Worm (Caenorhabditis elegans) whole organism, midembryonic: ENCODE data around the gene gpcp-2.
A peak's percentile ranks its signal among the peaks of the same experiment; 100 is the strongest.

Experiments used
- T22C8.4 ChIP-seq: fragments of 200-800 bp; sonication (Bioruptor generic); IDR thresholded peaks from 2 replicates; pipeline ENCODE4 v1.3.6; 2022; ENCODE audit warnings: missing genetic modification characterization, missing compliant biosample characterization
- cog-1 ChIP-seq: sonication (generic microtip); optimal IDR thresholded peaks from 2 replicates; lab custom pipeline; 2016; ENCODE audit warnings: missing genetic modification characterization, missing compliant biosample characterization
- flt-1 ChIP-seq: fragments of 200-800 bp; sonication (Bioruptor generic); IDR thresholded peaks from 2 replicates; pipeline ENCODE4 v1.3.6; 2022; ENCODE audit warnings: missing genetic modification characterization, missing compliant biosample characterization
- klf-2 ChIP-seq: fragments of 200-800 bp; sonication (Bioruptor generic); conservative IDR thresholded peaks from 2 replicates; pipeline ENCODE4 v1.3.6; 2022; ENCODE audit warnings: missing genetic modification reagents, missing genetic modification characterization, missing compliant biosample characterization
- med-1 ChIP-seq: sonication (generic microtip); optimal IDR thresholded peaks from 2 replicates; lab custom pipeline; 2017; ENCODE audit warnings: missing genetic modification characterization, mild to moderate bottlenecking, missing compliant biosample characterization, antibody characterized with exemption, missing genetic modification reagents; ENCODE audit not compliant: insufficient read depth
- ref-1 ChIP-seq: fragments of 200-800 bp; sonication (Bioruptor generic); conservative IDR thresholded peaks from 2 replicates; pipeline ENCODE4 v1.3.6; 2022; ENCODE audit warnings: missing genetic modification reagents, missing genetic modification characterization, missing compliant biosample characterization
- tab-1 ChIP-seq: fragments of 200-800 bp; sonication (Bioruptor generic); IDR thresholded peaks from 2 replicates; pipeline ENCODE4 v1.3.6; 2022; ENCODE audit warnings: missing genetic modification characterization, missing compliant biosample characterization
- ztf-23 ChIP-seq: fragments of 200-800 bp; sonication (Bioruptor generic); IDR thresholded peaks from 2 replicates; pipeline ENCODE4 v1.3.6; 2022; ENCODE audit warnings: missing genetic modification reagents, missing genetic modification characterization, missing compliant biosample characterization
- ztf-29 ChIP-seq: fragments of 200-800 bp; sonication (Bioruptor generic); IDR thresholded peaks from 2 replicates; pipeline ENCODE4 v1.3.6; 2022; ENCODE audit warnings: missing genetic modification reagents, missing genetic modification characterization, missing compliant biosample characterization

gpcp-2 gene

ce11 chrII:8071012-8071625, 2.1 kb downstream of the gpcp-2 start:
- TF ChIP-seq tab-1 (GFP tag; lab: Robert Waterston, UW) (no peak), ztf-23 (GFP tag; lab: Robert Waterston, UW) (no peak), klf-2 (no peak), cog-1 (tag; lab: Kevin White, UChicago) (no peak), T22C8.4 (no peak), flt-1 (GFP tag; lab: Robert Waterston, UW) (no peak), ref-1 (no peak), ztf-29 (GFP tag; lab: Robert Waterston, UW) (no peak), med-1 (GFP tag; lab: Kevin White, UChicago) (no peak)

ce11 chrII:8065985-8066384, 7.2 kb downstream of the gpcp-2 start, which contains the start of gene pdha-1:
Gene pdha-1 (plus strand): TSS chrII:8066285.
- TF ChIP-seq ref-1: no peak

- TF ChIP-seq ref-1: no peak
- peak; percentile 14 for TF ChIP-seq cog-1 (tag; lab: Kevin White, UChicago)
Observed at ce11 chrII:8062334-8062791, 10.8 kb downstream of the gpcp-2 start, which contains the start of gene ufd-2. Gene ufd-2 (plus strand): TSS chrII:8062741.

ce11 chrII:8059532-8059931, 13.6 kb downstream of the gpcp-2 start:
- TF ChIP-seq flt-1 (GFP tag; lab: Robert Waterston, UW) (no peak), tab-1 (GFP tag; lab: Robert Waterston, UW) (no peak), ztf-23 (GFP tag; lab: Robert Waterston, UW) (no peak), T22C8.4 (no peak), med-1 (GFP tag; lab: Kevin White, UChicago) (no peak), ztf-29 (GFP tag; lab: Robert Waterston, UW) (no peak), klf-2 (no peak)

ce11 chrII:8058769-8059168, 14.4 kb downstream of the gpcp-2 start, which contains the start of gene T05H10.8:
Gene T05H10.8 (plus strand): TSS chrII:8059069.
- no peak for TF ChIP-seq klf-2
- TF ChIP-seq med-1 (GFP tag; lab: Kevin White, UChicago): no peak
- no peak for TF ChIP-seq flt-1 (GFP tag; lab: Robert Waterston, UW)
- TF ChIP-seq ref-1: no peak
- no peak for TF ChIP-seq ztf-23 (GFP tag; lab: Robert Waterston, UW)
- no peak for TF ChIP-seq ztf-29 (GFP tag; lab: Robert Waterston, UW)
- TF ChIP-seq T22C8.4: no peak
- no peak for TF ChIP-seq cog-1 (tag; lab: Kevin White, UChicago)
- no peak for TF ChIP-seq tab-1 (GFP tag; lab: Robert Waterston, UW)

ce11 chrII:8057911-8058310, 15.3 kb downstream of the gpcp-2 start:
- no peak for TF ChIP-seq med-1 (GFP tag; lab: Kevin White, UChicago)

ce11 chrII:8052850-8053249, 20.3 kb downstream of the gpcp-2 start, which contains the start of gene T05H10.4:
Gene T05H10.4 (plus strand): TSS chrII:8053150.
- no peak for TF ChIP-seq ztf-23 (GFP tag; lab: Robert Waterston, UW)
- TF ChIP-seq med-1 (GFP tag; lab: Kevin White, UChicago): no peak
- TF ChIP-seq T22C8.4: no peak
- no peak for TF ChIP-seq ztf-29 (GFP tag; lab: Robert Waterston, UW)

ce11 chrII:8052172-8052571, 21.0 kb downstream of the gpcp-2 start:
- TF ChIP-seq ztf-23 (GFP tag; lab: Robert Waterston, UW) (no peak), ztf-29 (GFP tag; lab: Robert Waterston, UW) (no peak), tab-1 (GFP tag; lab: Robert Waterston, UW) (no peak), cog-1 (tag; lab: Kevin White, UChicago) (no peak), ref-1 (no peak), T22C8.4 (no peak), med-1 (GFP tag; lab: Kevin White, UChicago) (no peak)

- TF ChIP-seq flt-1 (GFP tag; lab: Robert Waterston, UW) (no peak), T22C8.4 (no peak), tab-1 (GFP tag; lab: Robert Waterston, UW) (no peak), ztf-29 (GFP tag; lab: Robert Waterston, UW) (no peak), ref-1 (no peak), klf-2 (no peak), ztf-23 (GFP tag; lab: Robert Waterston, UW) (no peak)
Observed at ce11 chrII:8051330-8051729, 21.8 kb downstream of the gpcp-2 start.

ce11 chrII:8050477-8050876, 22.7 kb downstream of the gpcp-2 start, which contains the start of gene mtre-1:
Gene mtre-1 (minus strand): TSS chrII:8050577.
- no peak for TF ChIP-seq ztf-23 (GFP tag; lab: Robert Waterston, UW)
- no peak for TF ChIP-seq cog-1 (tag; lab: Kevin White, UChicago)
- no peak for TF ChIP-seq flt-1 (GFP tag; lab: Robert Waterston, UW)
- no peak for TF ChIP-seq med-1 (GFP tag; lab: Kevin White, UChicago)
- no peak for TF ChIP-seq ztf-29 (GFP tag; lab: Robert Waterston, UW)
- no peak for TF ChIP-seq tab-1 (GFP tag; lab: Robert Waterston, UW)
- TF ChIP-seq klf-2: no peak

ce11 chrII:8047264-8047663, 25.9 kb downstream of the gpcp-2 start, which contains the start of gene apn-1:
Gene apn-1 (plus strand): TSS chrII:8047564.
- TF ChIP-seq flt-1 (GFP tag; lab: Robert Waterston, UW) (no peak), ztf-29 (GFP tag; lab: Robert Waterston, UW) (no peak), tab-1 (GFP tag; lab: Robert Waterston, UW) (no peak), ztf-23 (GFP tag; lab: Robert Waterston, UW) (no peak), med-1 (GFP tag; lab: Kevin White, UChicago) (no peak), ref-1 (no peak), T22C8.4 (no peak), cog-1 (tag; lab: Kevin White, UChicago) (no peak), klf-2 (no peak)
